Worm (Caenorhabditis elegans): Measurements from ENCODE around the gene rei-1.

DNA sequence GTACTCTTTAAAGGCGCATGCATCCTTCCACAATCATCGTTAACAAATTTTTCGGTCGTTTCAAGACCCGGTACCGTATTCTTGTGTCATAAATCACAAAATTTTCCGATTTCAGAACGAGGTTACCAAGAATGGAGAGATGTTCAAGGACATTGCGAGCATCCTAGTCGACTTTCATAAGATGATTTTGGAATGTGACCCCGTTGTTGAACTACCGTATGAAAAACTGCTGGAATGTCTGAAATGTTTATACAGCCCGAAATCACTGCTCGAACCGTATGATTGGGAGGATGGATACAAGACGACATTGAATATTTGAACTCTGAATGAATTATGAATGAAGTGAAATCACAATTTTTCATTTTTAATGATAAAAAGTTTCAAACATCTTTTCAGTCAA is 5.0 kb downstream of the rei-1 start:
- TF ChIP-seq dao-5 (tag; optimal IDR thresholded peaks at IDR 0.05) (no peak), him-1 (tag; optimal IDR thresholded peaks at IDR 0.05) (no peak)
